Worm (Caenorhabditis elegans) whole organism, midembryonic: ENCODE measurements around the gene catp-8.

Experiments
- T22C8.4 ChIP-seq: fragments of 200-800 bp; sonication (Bioruptor generic); IDR thresholded peaks from 2 replicates; pipeline ENCODE4 v1.3.6; 2022; ENCODE audit warnings: missing genetic modification characterization, missing compliant biosample characterization
- cog-1 ChIP-seq: sonication (generic microtip); optimal IDR thresholded peaks from 2 replicates; lab custom pipeline; 2016; ENCODE audit warnings: missing genetic modification characterization, missing compliant biosample characterization
- flt-1 ChIP-seq: fragments of 200-800 bp; sonication (Bioruptor generic); IDR thresholded peaks from 2 replicates; pipeline ENCODE4 v1.3.6; 2022; ENCODE audit warnings: missing genetic modification characterization, missing compliant biosample characterization
- klf-2 ChIP-seq: fragments of 200-800 bp; sonication (Bioruptor generic); conservative IDR thresholded peaks from 2 replicates; pipeline ENCODE4 v1.3.6; 2022; ENCODE audit warnings: missing genetic modification reagents, missing genetic modification characterization, missing compliant biosample characterization
- med-1 ChIP-seq: sonication (generic microtip); optimal IDR thresholded peaks from 2 replicates; lab custom pipeline; 2017; ENCODE audit warnings: missing genetic modification characterization, mild to moderate bottlenecking, missing compliant biosample characterization, antibody characterized with exemption, missing genetic modification reagents; ENCODE audit not compliant: insufficient read depth
- ref-1 ChIP-seq: fragments of 200-800 bp; sonication (Bioruptor generic); conservative IDR thresholded peaks from 2 replicates; pipeline ENCODE4 v1.3.6; 2022; ENCODE audit warnings: missing genetic modification reagents, missing genetic modification characterization, missing compliant biosample characterization
- tab-1 ChIP-seq: fragments of 200-800 bp; sonication (Bioruptor generic); IDR thresholded peaks from 2 replicates; pipeline ENCODE4 v1.3.6; 2022; ENCODE audit warnings: missing genetic modification characterization, missing compliant biosample characterization
- ztf-23 ChIP-seq: fragments of 200-800 bp; sonication (Bioruptor generic); IDR thresholded peaks from 2 replicates; pipeline ENCODE4 v1.3.6; 2022; ENCODE audit warnings: missing genetic modification reagents, missing genetic modification characterization, missing compliant biosample characterization
- ztf-29 ChIP-seq: fragments of 200-800 bp; sonication (Bioruptor generic); IDR thresholded peaks from 2 replicates; pipeline ENCODE4 v1.3.6; 2022; ENCODE audit warnings: missing genetic modification reagents, missing genetic modification characterization, missing compliant biosample characterization

catp-8 gene

DNA sequence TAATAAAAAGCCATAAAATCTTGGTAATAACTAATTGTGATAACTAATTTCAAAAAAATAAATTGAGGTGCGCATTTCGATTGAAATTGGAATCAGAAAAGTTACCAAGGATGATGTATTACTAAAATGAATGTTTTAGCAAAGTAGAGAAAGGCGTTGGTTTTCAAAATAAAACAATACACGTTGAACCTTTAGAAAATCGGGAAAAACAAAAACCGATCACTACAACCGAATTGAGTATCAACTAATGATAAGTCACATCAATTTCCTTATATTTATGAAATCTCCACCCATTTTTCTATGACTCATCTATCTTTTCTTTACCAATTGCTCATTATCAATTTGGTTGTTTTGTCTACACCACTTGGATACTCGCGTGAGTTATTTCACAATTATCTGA lies 21.4 kb upstream of the catp-8 start, which contains the start of gene H21P03.10:
H21P03.10 (plus strand) TSS at position 301 of the 400 bp plus-strand sequence.
- TF ChIP-seq flt-1 (GFP tag; lab: Robert Waterston, UW) (no peak), klf-2 (GFP tag; lab: Robert Waterston, UW) (no peak), med-1 (GFP tag; lab: Kevin White, UChicago) (no peak), tab-1 (GFP tag; lab: Robert Waterston, UW) (no peak), ref-1 (no peak), cog-1 (no peak), ztf-29 (no peak), ztf-23 (GFP tag; lab: Robert Waterston, UW) (no peak), T22C8.4 (GFP tag; lab: Robert Waterston, UW) (no peak)

DNA sequence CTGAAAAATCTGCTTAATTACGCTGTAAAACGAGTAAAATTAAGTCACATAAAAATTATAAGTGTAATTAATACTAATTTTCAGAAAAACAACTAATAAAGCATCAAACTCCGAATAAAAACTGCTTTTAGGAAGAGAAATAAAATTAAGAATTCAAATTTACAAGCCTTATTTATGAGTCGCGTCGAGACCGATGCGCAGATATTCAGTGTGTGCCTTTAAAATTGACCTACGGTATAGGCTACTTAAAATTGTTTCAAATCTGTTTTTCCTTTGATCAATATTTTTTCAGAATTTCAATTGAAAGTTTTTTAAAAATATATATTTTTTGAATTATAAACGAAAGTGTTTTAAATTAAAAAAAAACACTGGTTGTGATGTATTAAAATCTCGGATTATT lies 19.1 kb upstream of the catp-8 start, which contains the start of gene sms-1:
sms-1 (minus strand) TSS at position 6 of the 400 bp plus-strand sequence.
- TF ChIP-seq T22C8.4 (GFP tag; lab: Robert Waterston, UW) (no peak), tab-1 (GFP tag; lab: Robert Waterston, UW) (no peak), med-1 (GFP tag; lab: Kevin White, UChicago) (no peak), ztf-29 (no peak), ref-1 (no peak), cog-1 (no peak), ztf-23 (GFP tag; lab: Robert Waterston, UW) (no peak), flt-1 (GFP tag; lab: Robert Waterston, UW) (no peak), klf-2 (GFP tag; lab: Robert Waterston, UW) (no peak)

DNA sequence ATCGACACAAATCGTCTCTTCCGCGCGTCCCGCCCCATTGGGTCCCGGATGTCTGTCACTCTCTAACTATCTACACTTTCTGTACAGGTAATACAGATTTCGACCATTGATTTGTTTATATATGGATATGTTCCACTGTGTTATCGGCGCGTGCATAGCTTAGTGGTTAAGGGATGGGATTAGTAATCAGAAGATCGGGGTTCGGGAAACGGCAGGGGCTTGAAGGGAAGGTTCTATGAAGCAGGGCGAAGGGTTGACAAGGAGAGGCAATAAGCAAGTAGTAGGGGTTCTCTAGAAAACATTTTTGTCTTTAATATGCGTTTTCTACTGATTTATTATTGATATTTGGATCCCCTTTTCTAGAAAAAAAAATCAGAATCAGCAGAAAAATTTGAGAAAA lies 18.3 kb upstream of the catp-8 start:
- peak; percentile 56; the same call in 1 of the 2 replicates for TF ChIP-seq tab-1 (GFP tag; lab: Robert Waterston, UW)
- TF ChIP-seq flt-1 (GFP tag; lab: Robert Waterston, UW): peak; percentile 82
- 0 out of 2 replicates have a peak, but pooled peaks have one; percentile 18 for TF ChIP-seq ref-1
- peak; percentile 55; the same call in 1 of the 2 replicates for TF ChIP-seq ztf-29

DNA sequence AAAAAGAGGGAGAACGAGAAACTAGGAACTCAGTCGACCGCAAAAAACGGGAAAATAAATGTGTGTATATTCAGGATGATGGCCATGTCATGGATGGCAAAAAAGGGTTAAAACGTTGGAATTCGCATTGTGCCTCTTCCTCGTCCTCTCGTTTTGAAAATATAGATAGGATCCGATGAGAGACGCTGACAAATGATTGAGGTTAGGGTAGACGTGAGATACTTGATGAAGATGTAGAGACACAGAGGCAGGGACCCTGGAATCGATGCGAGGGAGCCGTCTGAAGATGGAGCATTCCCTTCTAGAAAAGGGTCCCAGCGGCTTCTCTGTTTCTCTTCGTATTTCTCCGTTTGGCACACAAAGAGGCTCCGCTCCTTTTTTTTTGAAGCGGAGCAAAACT lies 15.9 kb upstream of the catp-8 start:
- 0 out of 2 replicates have a peak, but pooled peaks have one; percentile 15 for TF ChIP-seq ztf-23 (GFP tag; lab: Robert Waterston, UW)
- TF ChIP-seq cog-1: no peak
- TF ChIP-seq med-1 (GFP tag; lab: Kevin White, UChicago): no peak

DNA sequence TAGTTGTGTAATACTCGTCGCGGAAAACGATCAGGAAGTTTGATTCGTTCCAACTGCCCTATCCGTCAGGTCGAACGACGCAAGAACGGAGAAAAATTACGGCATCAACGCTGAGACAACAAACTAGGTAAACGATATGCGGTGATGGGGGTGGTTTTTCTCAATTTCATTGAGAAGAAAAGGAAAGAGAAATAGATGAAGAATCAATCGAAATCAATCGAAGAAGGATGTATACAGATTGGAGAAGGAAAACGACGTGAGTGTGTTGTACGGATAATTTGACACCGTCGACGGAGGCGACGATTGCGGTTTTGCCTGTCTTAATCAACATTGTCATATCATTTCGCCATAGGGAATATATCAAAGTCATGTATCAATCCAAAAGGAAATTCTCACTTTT lies 14.8 kb upstream of the catp-8 start:
- no peak for TF ChIP-seq cog-1
- no peak for TF ChIP-seq ztf-29
- no peak for TF ChIP-seq med-1 (GFP tag; lab: Kevin White, UChicago)
- no peak for TF ChIP-seq klf-2 (GFP tag; lab: Robert Waterston, UW)
- no peak for TF ChIP-seq tab-1 (GFP tag; lab: Robert Waterston, UW)
- no peak for TF ChIP-seq ztf-23 (GFP tag; lab: Robert Waterston, UW)
- no peak for TF ChIP-seq T22C8.4 (GFP tag; lab: Robert Waterston, UW)
- no peak for TF ChIP-seq ref-1
- no peak for TF ChIP-seq flt-1 (GFP tag; lab: Robert Waterston, UW)

DNA sequence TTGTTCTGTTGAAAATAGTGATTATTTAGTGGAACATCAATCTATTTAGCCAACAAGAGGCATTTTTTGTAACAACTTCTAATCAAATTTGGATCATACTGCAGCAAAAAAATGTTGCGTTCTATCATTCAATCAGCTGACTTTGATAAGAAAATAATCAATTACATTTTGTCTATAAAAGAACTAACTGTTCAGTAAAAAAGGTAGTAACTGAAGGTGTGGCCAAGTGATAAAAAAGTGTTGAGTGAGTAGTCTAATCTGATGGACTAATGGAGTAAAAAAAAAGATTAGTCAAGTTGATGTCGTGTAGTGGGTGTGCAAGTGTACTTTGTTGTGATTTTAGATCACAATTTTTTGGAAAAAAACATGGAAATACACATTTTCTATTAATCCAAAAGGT lies 13.3 kb upstream of the catp-8 start:
- TF ChIP-seq klf-2 (GFP tag; lab: Robert Waterston, UW) (no peak), ztf-23 (GFP tag; lab: Robert Waterston, UW) (no peak), cog-1 (no peak), med-1 (GFP tag; lab: Kevin White, UChicago) (no peak), tab-1 (GFP tag; lab: Robert Waterston, UW) (no peak), ref-1 (no peak), ztf-29 (no peak), T22C8.4 (GFP tag; lab: Robert Waterston, UW) (no peak), flt-1 (GFP tag; lab: Robert Waterston, UW) (no peak)

DNA sequence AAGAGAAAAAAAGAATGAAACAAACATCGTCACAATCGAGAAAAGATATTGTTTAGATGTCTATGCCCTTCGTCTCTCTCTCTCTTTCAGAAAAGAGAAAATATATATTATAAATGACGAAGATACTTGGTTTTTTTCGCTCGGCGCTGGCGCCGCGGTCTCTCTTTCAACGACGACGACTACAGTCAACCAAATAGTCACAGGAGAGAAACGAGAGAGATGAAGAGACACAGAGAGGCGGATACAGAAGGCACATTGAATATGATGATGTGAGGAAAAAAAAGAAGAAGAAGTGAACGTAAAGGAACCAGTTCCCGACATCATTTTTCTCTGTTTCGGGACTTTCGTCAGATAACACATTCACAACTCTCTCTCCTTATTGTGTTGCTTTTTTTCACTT lies 12.4 kb upstream of the catp-8 start:
- TF ChIP-seq cog-1 (no peak), ztf-23 (GFP tag; lab: Robert Waterston, UW) (no peak), med-1 (GFP tag; lab: Kevin White, UChicago) (no peak), T22C8.4 (GFP tag; lab: Robert Waterston, UW) (no peak), tab-1 (GFP tag; lab: Robert Waterston, UW) (no peak), ref-1 (no peak), klf-2 (GFP tag; lab: Robert Waterston, UW) (no peak), flt-1 (GFP tag; lab: Robert Waterston, UW) (no peak), ztf-29 (no peak)

DNA sequence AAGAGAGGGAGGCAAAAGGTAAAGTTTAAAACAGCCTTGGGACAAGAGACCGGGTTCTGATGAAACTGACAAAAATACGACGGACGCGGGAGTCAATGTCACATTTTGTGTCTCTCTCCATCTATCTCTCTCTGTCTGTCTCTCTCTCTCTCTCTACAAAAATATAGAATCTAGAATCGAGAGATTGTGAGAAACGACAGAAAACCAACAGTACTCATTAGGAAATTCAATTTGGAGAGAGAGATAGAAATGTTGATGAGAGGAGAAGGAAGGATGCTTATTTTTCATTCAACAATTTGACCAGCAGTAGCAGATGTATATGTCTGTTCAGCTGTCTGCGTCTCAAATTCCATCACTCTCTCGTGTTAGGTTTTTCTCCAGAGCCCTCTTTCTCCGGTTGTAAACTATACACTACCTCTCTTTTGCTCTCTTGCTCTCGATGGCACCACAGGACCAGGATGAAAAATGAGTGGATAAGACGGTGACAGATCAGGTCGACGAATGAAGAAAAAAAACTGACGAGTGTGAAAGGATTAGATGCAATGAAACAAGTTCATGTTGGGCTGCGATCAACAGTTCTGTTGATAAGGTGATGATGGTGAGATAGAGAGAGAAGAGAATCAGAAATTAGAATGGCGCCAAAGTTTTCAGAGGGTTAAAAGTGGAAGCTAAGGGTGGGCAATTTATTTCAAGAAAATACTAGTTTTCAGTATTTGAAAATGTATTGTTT lies 10.7 kb upstream of the catp-8 start:
- no peak for TF ChIP-seq flt-1 (GFP tag; lab: Robert Waterston, UW)
- no peak for TF ChIP-seq med-1 (GFP tag; lab: Kevin White, UChicago)
- TF ChIP-seq ref-1: no peak
- no peak for TF ChIP-seq cog-1
- no peak for TF ChIP-seq ztf-23 (GFP tag; lab: Robert Waterston, UW)
- no peak for TF ChIP-seq tab-1 (GFP tag; lab: Robert Waterston, UW)
- TF ChIP-seq T22C8.4 (GFP tag; lab: Robert Waterston, UW): no peak
- no peak for TF ChIP-seq klf-2 (GFP tag; lab: Robert Waterston, UW)

DNA sequence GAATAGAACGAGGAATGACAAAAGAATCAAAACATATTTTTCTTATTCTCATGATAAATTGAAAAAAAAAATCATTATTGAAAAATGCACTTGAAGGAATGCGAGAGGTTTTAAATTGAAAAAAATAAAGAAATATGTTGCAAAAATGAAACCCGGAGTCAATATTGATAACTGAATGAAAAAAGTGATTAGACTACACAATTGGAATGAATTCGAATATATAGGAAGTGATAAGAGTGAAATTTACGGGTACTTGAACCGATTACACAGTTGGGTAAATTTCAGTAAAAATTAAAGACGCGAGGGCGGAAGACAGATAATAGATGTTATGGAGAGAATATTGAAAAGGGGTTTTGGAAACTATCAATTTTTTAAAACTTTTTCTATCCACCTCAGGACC lies 10.0 kb upstream of the catp-8 start:
- no peak for TF ChIP-seq cog-1
- TF ChIP-seq ref-1: no peak
- no peak for TF ChIP-seq flt-1 (GFP tag; lab: Robert Waterston, UW)
- no peak for TF ChIP-seq tab-1 (GFP tag; lab: Robert Waterston, UW)
- TF ChIP-seq med-1 (GFP tag; lab: Kevin White, UChicago): no peak
- no peak for TF ChIP-seq klf-2 (GFP tag; lab: Robert Waterston, UW)
- TF ChIP-seq T22C8.4 (GFP tag; lab: Robert Waterston, UW): no peak
- no peak for TF ChIP-seq ztf-23 (GFP tag; lab: Robert Waterston, UW)
- TF ChIP-seq ztf-29: no peak
